Worm (Caenorhabditis elegans): ENCODE results near the gene rme-2.

DNA sequence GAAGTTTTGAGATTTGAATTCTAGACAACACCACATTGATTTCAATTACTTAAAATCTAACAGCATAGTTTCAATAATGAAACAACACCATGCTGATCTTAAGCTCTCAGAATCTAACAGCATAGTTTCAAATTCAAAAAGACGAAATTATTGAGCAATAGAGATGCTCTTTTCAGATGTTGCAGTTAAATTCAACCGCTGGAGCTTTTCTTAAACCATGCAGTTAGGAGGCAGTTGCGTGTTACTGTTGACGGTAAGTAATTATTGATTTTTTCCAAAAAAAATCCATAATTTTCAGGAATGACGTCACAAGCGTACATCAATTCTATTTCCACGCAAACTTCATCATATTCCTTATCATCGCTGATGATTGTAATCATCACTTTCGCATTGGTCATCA is 12.9 kb downstream of the rme-2 start, which contains the start of gene T11F8.5:
- no peak for TF ChIP-seq nhr-77 (tag; optimal IDR thresholded peaks at IDR 0.05)
- no peak for TF ChIP-seq zag-1 (tag; optimal IDR thresholded peaks at IDR 0.05)
